Worm (Caenorhabditis elegans) whole organism, mixed stage, embryonic: ENCODE data around the gene ZC443.3.

Source experiments
- hlh-1 ChIP-seq: fragments of 150-350 bp; optimal IDR thresholded peaks from 2 replicates; lab custom pipeline; 2014; ENCODE audit warnings: missing biosample characterization, missing genetic modification reagents, missing genetic modification characterization
- mls-2 ChIP-seq: sonication (generic microtip); optimal IDR thresholded peaks from 2 replicates; lab custom pipeline; 2016; ENCODE audit warnings: mild to moderate bottlenecking, missing genetic modification characterization, moderate library complexity, missing compliant biosample characterization

- TF ChIP-seq mls-2 (tag; lab: Kevin White, UChicago) (no peak), hlh-1 (tag; lab: Kevin White, UChicago) (no peak)
Observed at ce11 chrV:12811810-12812209, 2.1 kb downstream of the ZC443.3 start.
